Worm (Caenorhabditis elegans) whole organism, mixed stage, embryonic: ENCODE measurements around the gene rab-7.

ENCODE experiments used
- M03D4.4 ChIP-seq: sonication (generic microtip); optimal IDR thresholded peaks from 2 replicates; lab custom pipeline; 2017; ENCODE audit warnings: mild to moderate bottlenecking, missing genetic modification characterization, missing compliant biosample characterization
- bed-3 ChIP-seq: fragments of 200-800 bp; sonication (Bioruptor generic); optimal IDR thresholded peaks from 3 replicates; lab custom pipeline; 2018; ENCODE audit warnings: mild to moderate bottlenecking, missing genetic modification characterization, moderate library complexity, missing compliant biosample characterization
- blmp-1 ChIP-seq: fragments of 150-350 bp; optimal IDR thresholded peaks from 2 replicates; lab custom pipeline; 2014; ENCODE audit warnings: missing biosample characterization, missing genetic modification characterization
- ceh-43 ChIP-seq: fragments of 200-800 bp; sonication (Bioruptor generic); optimal IDR thresholded peaks from 2 replicates; lab custom pipeline; 2018; ENCODE audit warnings: mild to moderate bottlenecking, missing genetic modification characterization, moderate library complexity, missing compliant biosample characterization
- ceh-83 ChIP-seq: fragments of 200-800 bp; sonication (Bioruptor generic); optimal IDR thresholded peaks from 2 replicates; lab custom pipeline; 2018; ENCODE audit warnings: mild to moderate bottlenecking, missing genetic modification characterization, missing compliant biosample characterization
- cnd-1 ChIP-seq: fragments of 200-800 bp; sonication (Bioruptor generic); optimal IDR thresholded peaks from 2 replicates; lab custom pipeline; 2018; ENCODE audit warnings: mild to moderate bottlenecking, missing genetic modification characterization, missing compliant biosample characterization
- drap-1 ChIP-seq: fragments of 200-800 bp; sonication (Bioruptor generic); optimal IDR thresholded peaks from 3 replicates; lab custom pipeline; 2018; ENCODE audit warnings: mild to moderate bottlenecking, missing genetic modification characterization, missing compliant biosample characterization
- flh-1 ChIP-seq: fragments of 200-800 bp; sonication (Bioruptor generic); optimal IDR thresholded peaks from 2 replicates; lab custom pipeline; 2018; ENCODE audit warnings: mild to moderate bottlenecking, missing genetic modification characterization, moderate library complexity, missing compliant biosample characterization
- ham-2 ChIP-seq: fragments of 200-800 bp; sonication (Bioruptor generic); optimal IDR thresholded peaks from 2 replicates; lab custom pipeline; 2018; ENCODE audit warnings: mild to moderate bottlenecking, missing genetic modification characterization, missing compliant biosample characterization
- hlh-1 ChIP-seq: fragments of 150-350 bp; optimal IDR thresholded peaks from 2 replicates; lab custom pipeline; 2014; ENCODE audit warnings: missing biosample characterization, missing genetic modification reagents, missing genetic modification characterization
- lin-13 ChIP-seq: fragments of 150-350 bp; optimal IDR thresholded peaks from 2 replicates; lab custom pipeline; 2014; ENCODE audit warnings: missing biosample characterization, missing genetic modification characterization
- lin-32 ChIP-seq: fragments of 200-800 bp; sonication (Bioruptor generic); optimal IDR thresholded peaks from 2 replicates; lab custom pipeline; 2018; ENCODE audit warnings: mild to moderate bottlenecking, missing genetic modification characterization, missing compliant biosample characterization
- lsy-2 ChIP-seq: fragments of 150-350 bp; optimal IDR thresholded peaks from 2 replicates; lab custom pipeline; 2014; ENCODE audit warnings: missing biosample characterization, missing genetic modification characterization
- mab-5 ChIP-seq: fragments of 150-350 bp; optimal IDR thresholded peaks from 2 replicates; lab custom pipeline; 2014; ENCODE audit warnings: missing biosample characterization, missing genetic modification characterization
- mep-1 ChIP-seq: fragments of 150-350 bp; optimal IDR thresholded peaks from 2 replicates; lab custom pipeline; 2017; ENCODE audit warnings: missing biosample characterization, missing genetic modification reagents, missing genetic modification characterization, inconsistent platforms
- mls-2 ChIP-seq: sonication (generic microtip); optimal IDR thresholded peaks from 2 replicates; lab custom pipeline; 2016; ENCODE audit warnings: mild to moderate bottlenecking, missing genetic modification characterization, moderate library complexity, missing compliant biosample characterization
- nhr-12 ChIP-seq: fragments of 150-350 bp; optimal IDR thresholded peaks from 2 replicates; lab custom pipeline; 2014; ENCODE audit warnings: missing biosample characterization, missing genetic modification characterization
- nhr-2 ChIP-seq: fragments of 150-350 bp; optimal IDR thresholded peaks from 2 replicates; lab custom pipeline; 2014; ENCODE audit warnings: missing biosample characterization, missing genetic modification characterization
- nhr-237 ChIP-seq: fragments of 150-350 bp; optimal IDR thresholded peaks from 2 replicates; lab custom pipeline; 2014; ENCODE audit warnings: missing biosample characterization, missing genetic modification characterization
- pha-4 ChIP-seq: fragments of 150-350 bp; optimal IDR thresholded peaks from 2 replicates; lab custom pipeline; 2018; ENCODE audit warnings: missing biosample characterization, missing genetic modification reagents, missing genetic modification characterization
- snpc-4 ChIP-seq: fragments of 150-350 bp; optimal IDR thresholded peaks from 2 replicates; lab custom pipeline; 2014; ENCODE audit warnings: missing biosample characterization, missing genetic modification characterization
- sptf-1 ChIP-seq: sonication (generic microtip); optimal IDR thresholded peaks from 2 replicates; lab custom pipeline; 2017; ENCODE audit warnings: mild to moderate bottlenecking, missing genetic modification characterization, moderate library complexity, missing compliant biosample characterization
- tbx-8 ChIP-seq: fragments of 200-800 bp; sonication (Bioruptor generic); optimal IDR thresholded peaks from 2 replicates; lab custom pipeline; 2018; ENCODE audit warnings: mild to moderate bottlenecking, missing genetic modification characterization, moderate library complexity, missing compliant biosample characterization
- unc-120 ChIP-seq: sonication (generic microtip); optimal IDR thresholded peaks from 2 replicates; lab custom pipeline; 2017; ENCODE audit warnings: missing genetic modification characterization, missing compliant biosample characterization; ENCODE audit not compliant: poor library complexity, severe bottlenecking
- unc-39 ChIP-seq: fragments of 150-350 bp; optimal IDR thresholded peaks from 2 replicates; lab custom pipeline; 2014; ENCODE audit warnings: missing biosample characterization, missing genetic modification characterization
- unc-62 ChIP-seq: fragments of 150-350 bp; optimal IDR thresholded peaks from 2 replicates; lab custom pipeline; 2014; ENCODE audit warnings: missing biosample characterization, missing genetic modification reagents, missing genetic modification characterization
- zip-8 ChIP-seq: fragments of 150-350 bp; optimal IDR thresholded peaks from 2 replicates; lab custom pipeline; 2014; ENCODE audit warnings: missing biosample characterization, missing genetic modification characterization
- ztf-11 ChIP-seq: fragments of 150-350 bp; optimal IDR thresholded peaks from 2 replicates; lab custom pipeline; 2014; ENCODE audit warnings: missing biosample characterization, missing genetic modification characterization

rab-7 gene

DNA sequence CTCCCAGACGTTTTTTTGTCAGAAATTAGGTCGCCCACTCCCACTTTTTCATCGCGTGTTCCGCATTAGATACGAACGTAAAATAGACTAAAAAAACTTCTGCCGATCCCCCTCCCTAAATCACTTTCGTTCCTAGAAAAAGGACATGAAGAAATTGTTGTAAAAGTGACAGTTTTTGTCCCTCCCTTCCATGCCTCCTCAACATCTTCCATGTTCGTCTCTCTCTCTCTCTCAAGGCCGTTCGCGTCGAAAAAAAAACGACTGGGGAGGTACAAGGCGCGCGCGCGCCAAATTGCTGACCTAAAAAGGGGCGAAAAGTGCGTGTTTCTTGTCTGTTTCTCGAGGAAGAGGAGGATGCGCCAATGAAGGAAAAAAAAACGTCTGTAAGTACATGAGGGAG lies 38.0 kb downstream of the rab-7 start:
- TF ChIP-seq drap-1 = no peak
- TF ChIP-seq lin-13 (tag; lab: Kevin White, UChicago) = no peak
- no peak for TF ChIP-seq snpc-4
- no peak for TF ChIP-seq ceh-43
- TF ChIP-seq flh-1 (GFP tag; lab: Kevin White, UChicago) = no peak
- no peak for TF ChIP-seq unc-39
- no peak for TF ChIP-seq M03D4.4 (tag; lab: Kevin White, UChicago)
- TF ChIP-seq tbx-8 = no peak
- TF ChIP-seq nhr-237 (tag; lab: Kevin White, UChicago) = no peak
- no peak for TF ChIP-seq mab-5 (tag; lab: Kevin White, UChicago)
- no peak for TF ChIP-seq pha-4 (tag; lab: Kevin White, UChicago)

DNA sequence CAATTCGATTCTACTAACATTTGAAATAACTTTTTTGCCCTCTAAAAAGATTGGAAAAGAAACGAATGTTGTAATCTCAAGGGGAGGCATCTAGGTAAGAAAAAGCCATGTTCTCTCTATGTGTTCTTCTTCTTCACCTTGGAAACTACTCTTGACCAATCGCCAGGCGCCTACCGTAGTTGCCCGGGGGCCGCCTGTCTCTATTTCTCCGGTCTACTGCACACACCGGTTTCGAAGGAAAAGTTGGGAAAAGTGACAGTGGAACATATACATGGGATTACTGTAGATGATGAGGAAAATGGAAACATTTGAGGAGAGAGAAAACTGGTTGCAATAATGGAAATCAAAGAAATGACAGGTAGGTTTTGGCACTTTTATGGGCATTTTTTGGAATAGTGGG lies 40.2 kb downstream of the rab-7 start:
- TF ChIP-seq lsy-2 = peak; percentile 44
- no peak for TF ChIP-seq mab-5 (tag; lab: Kevin White, UChicago)

DNA sequence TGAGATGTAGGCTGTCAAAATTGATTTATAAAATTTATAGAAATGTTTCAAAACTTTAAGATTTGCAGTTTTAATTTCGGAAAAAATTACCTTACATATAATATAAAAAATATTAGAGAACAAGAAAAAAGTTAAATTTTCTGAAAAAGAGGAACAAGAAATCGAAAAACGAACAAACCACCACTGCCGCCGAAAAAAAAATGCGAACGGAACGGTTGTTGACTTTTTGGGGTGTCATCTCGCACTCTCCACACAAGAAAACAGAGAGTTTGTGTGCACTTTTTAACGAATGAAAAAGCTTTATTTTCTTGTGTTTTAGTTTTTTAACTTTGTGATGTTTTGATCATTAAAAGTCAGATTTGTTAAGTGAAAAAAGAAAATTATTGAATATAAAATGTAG lies 41.5 kb downstream of the rab-7 start:
- TF ChIP-seq ztf-11 (tag; lab: Kevin White, UChicago) = no peak
- TF ChIP-seq bed-3 (GFP tag; lab: Kevin White, UChicago) = no peak
- TF ChIP-seq mls-2 (tag; lab: Kevin White, UChicago) = no peak
- TF ChIP-seq sptf-1 (tag; lab: Kevin White, UChicago) = no peak
- TF ChIP-seq ham-2 = no peak
- no peak for TF ChIP-seq unc-39
- no peak for TF ChIP-seq hlh-1 (tag; lab: Kevin White, UChicago)
- no peak for TF ChIP-seq tbx-8
- no peak for TF ChIP-seq drap-1
- TF ChIP-seq nhr-2 = no peak

DNA sequence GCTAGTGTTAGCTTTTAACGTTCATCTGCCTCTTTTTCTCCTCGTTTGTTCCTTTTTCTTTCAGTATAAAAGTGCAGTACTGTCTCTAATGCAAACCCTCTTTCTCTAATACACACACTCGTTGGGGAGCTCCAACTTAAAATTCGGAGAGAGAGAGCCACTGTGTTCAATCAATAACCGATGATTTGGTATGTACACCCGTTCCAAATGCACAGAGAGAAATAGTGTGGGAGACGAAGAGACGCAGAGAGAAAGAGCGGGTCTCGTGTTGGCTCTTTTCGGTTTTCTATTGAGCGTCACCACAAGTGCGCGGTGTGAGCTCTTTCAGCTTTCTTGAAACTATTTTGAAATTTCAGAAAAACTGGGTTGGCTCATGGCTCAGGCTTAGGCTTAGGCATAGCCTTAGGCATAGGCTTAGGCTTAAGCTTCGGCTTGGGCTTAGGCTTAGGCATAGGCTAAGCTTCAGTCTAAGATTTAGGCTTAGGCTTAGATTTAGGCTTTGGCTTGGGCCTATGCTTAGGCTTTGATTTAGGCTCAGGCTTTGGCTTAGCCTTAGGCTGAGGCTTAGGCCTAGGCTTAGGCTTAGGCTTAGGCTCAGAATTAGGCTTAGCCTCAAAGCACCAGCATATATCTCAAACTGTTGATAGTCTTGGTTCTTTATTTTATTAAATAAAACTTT lies 43.0 kb downstream of the rab-7 start:
- TF ChIP-seq ham-2 (peak; percentile 20), lsy-2 (no peak)

DNA sequence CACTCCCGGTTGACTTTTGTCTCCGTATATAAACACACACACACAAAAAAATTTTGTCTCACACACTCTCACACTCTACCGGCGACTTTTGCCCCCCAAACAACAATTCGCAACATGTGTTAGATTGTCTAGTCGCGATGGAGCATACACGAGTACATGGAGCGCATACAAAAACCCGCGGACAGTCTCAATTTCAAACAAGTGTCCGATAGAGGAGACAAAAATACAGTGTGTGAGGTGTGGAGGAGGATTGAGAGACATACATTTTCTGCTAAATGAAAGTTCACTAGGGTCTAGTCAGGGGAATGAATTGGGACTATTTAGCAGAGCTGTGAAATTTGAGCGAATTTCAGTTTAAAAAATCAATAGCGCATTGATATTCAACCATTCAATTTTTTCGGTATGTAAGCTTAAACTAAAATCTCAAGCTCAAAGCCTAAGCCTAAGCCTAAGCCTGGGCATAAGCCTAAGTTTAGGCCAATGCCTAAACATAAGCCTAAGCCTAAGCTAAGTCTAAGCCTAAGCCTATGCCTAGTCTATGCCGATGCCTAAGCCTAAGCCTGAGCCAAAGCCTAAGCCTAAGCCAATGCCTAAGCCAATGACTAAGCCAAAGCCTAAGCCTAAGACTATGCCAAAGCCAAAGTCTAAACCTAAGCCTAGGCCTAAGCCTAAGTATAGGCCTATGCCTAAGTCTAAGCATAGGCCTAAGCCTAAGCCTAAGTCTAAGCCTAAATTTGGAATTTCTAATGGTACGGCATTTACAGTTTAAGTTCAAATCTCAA lies 43.8 kb downstream of the rab-7 start:
- TF ChIP-seq M03D4.4 (tag; lab: Kevin White, UChicago) (no peak), ham-2 (no peak), tbx-8 (no peak), snpc-4 (no peak), mep-1 (tag; lab: Kevin White, UChicago) (no peak), lin-32 (no peak), flh-1 (GFP tag; lab: Kevin White, UChicago) (no peak), cnd-1 (tag; lab: Kevin White, UChicago) (no peak), ceh-83 (no peak), unc-120 (tag; lab: Kevin White, UChicago) (no peak), zip-8 (tag; lab: Kevin White, UChicago) (no peak)

DNA sequence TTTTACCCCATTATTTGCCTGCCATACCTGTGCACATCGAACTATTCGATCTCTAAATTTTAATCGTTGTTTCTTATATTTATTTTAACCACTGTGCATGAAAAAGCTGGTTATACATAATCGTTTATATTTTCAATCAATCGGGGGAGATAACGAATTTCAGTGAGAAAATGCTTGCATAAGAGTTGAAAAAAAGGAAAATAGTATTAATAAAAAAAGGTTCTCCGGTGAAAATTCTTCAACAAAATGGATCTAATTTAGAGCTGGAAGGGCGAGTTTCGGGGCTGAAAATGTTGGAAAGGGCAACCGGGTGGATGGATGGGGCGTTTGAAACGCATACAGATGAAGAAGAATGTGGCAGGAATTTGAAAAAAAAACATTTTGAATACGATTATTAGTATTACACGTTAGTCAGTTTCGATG lies 49.2 kb downstream of the rab-7 start:
- TF ChIP-seq lin-32 = no peak
- TF ChIP-seq flh-1 (GFP tag; lab: Kevin White, UChicago) = no peak
- TF ChIP-seq, all 35 proteins: peak for 0

DNA sequence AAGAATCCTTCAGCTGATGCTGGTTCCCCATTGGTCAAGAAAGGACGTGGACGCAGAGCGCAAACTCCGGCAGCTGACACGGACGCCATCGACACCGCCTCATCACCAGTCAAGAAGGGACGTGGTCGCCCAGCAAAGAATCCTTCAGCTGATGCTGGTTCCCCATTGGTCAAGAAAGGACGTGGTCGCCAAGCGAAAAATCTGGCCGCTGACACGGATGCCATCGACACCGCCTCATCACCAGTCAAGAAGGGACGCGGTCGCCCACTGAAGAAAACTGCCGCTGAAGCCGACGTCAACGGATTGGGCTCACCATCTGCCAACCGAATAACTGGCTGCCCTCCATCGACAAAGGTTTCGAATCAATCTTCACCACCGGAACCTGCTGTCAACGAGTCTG lies 49.8 kb downstream of the rab-7 start:
- TF ChIP-seq pha-4 (tag; lab: Kevin White, UChicago) (no peak), nhr-2 (no peak), hlh-1 (tag; lab: Kevin White, UChicago) (no peak), lin-13 (tag; lab: Kevin White, UChicago) (no peak), ztf-11 (tag; lab: Kevin White, UChicago) (no peak), drap-1 (no peak), blmp-1 (no peak), flh-1 (GFP tag; lab: Kevin White, UChicago) (no peak), mab-5 (tag; lab: Kevin White, UChicago) (no peak), sptf-1 (tag; lab: Kevin White, UChicago) (no peak), unc-62 (GFP tag; lab: Kevin White, UChicago) (no peak), nhr-12 (no peak), bed-3 (GFP tag; lab: Kevin White, UChicago) (no peak), nhr-237 (tag; lab: Kevin White, UChicago) (no peak), snpc-4 (no peak)
